Fruit fly (Drosophila melanogaster) whole organism, embryonic: ENCODE results near the gene Erk7.

Experiments used
- Adf1 ChIP-seq: fragments of 200-800 bp; sonication (Bioruptor generic); IDR thresholded peaks from 2 replicates; pipeline ENCODE4 v1.3.6; 2022; ENCODE audit warnings: missing biosample characterization, missing genetic modification characterization
- Bdp1 ChIP-seq: fragments of 200-800 bp; sonication (Bioruptor generic); optimal IDR thresholded peaks from 3 replicates; lab custom pipeline; 2016; ENCODE audit warnings: missing biosample characterization, missing genetic modification characterization
- Blimp-1 ChIP-seq: fragments of 200-800 bp; sonication (Bioruptor generic); optimal IDR thresholded peaks from 3 replicates; lab custom pipeline; 2018; ENCODE audit warnings: missing biosample characterization, missing genetic modification characterization, mild to moderate bottlenecking, moderate library complexity, missing genetic modification reagents
- C15 ChIP-seq: fragments of 200-800 bp; sonication (Bioruptor generic); IDR thresholded peaks from 3 replicates; pipeline ENCODE4 v1.3.6; 2022; ENCODE audit warnings: missing biosample characterization, missing genetic modification characterization
- CG1024 ChIP-seq: fragments of 200-800 bp; sonication (Bioruptor generic); IDR thresholded peaks from 2 replicates; pipeline ENCODE4 v1.3.6; 2022; ENCODE audit warnings: missing biosample characterization, missing genetic modification characterization
- CG10267 ChIP-seq: fragments of 200-800 bp; sonication (Bioruptor generic); optimal IDR thresholded peaks from 2 replicates; lab custom pipeline; 2018; ENCODE audit warnings: missing biosample characterization, mild to moderate bottlenecking, missing genetic modification characterization, moderate library complexity
- CG12744 ChIP-seq: fragments of 200-800 bp; sonication (Bioruptor generic); optimal IDR thresholded peaks from 2 replicates; lab custom pipeline; 2016; ENCODE audit warnings: missing biosample characterization, missing genetic modification characterization
- CG13123 ChIP-seq: fragments of 200-800 bp; sonication (Bioruptor generic); optimal IDR thresholded peaks from 2 replicates; lab custom pipeline; 2016; ENCODE audit warnings: missing biosample characterization, missing genetic modification characterization
- CG15011 ChIP-seq: fragments of 200-800 bp; sonication (Bioruptor generic); optimal IDR thresholded peaks from 3 replicates; lab custom pipeline; 2018; ENCODE audit warnings: missing biosample characterization, mild to moderate bottlenecking, missing genetic modification characterization
- CG15601 ChIP-seq: fragments of 200-800 bp; sonication (Bioruptor generic); optimal IDR thresholded peaks from 3 replicates; lab custom pipeline; 2019; ENCODE audit warnings: missing biosample characterization, mild to moderate bottlenecking, missing genetic modification characterization, moderate library complexity
- CG1602 ChIP-seq: fragments of 200-800 bp; sonication (Bioruptor generic); optimal IDR thresholded peaks from 3 replicates; lab custom pipeline; 2016; ENCODE audit warnings: missing biosample characterization, missing genetic modification characterization
- CG1603 ChIP-seq: fragments of 200-800 bp; sonication (Bioruptor generic); optimal IDR thresholded peaks from 2 replicates; lab custom pipeline; 2019; ENCODE audit warnings: missing biosample characterization, mild to moderate bottlenecking, missing genetic modification characterization, moderate library complexity
- CG17359 ChIP-seq: fragments of 200-800 bp; sonication (Bioruptor generic); optimal IDR thresholded peaks from 3 replicates; lab custom pipeline; 2018; ENCODE audit warnings: missing biosample characterization, mild to moderate bottlenecking, missing genetic modification characterization, moderate library complexity
- CG18764 ChIP-seq: fragments of 200-800 bp; sonication (Bioruptor generic); optimal IDR thresholded peaks from 3 replicates; lab custom pipeline; 2016; ENCODE audit warnings: missing biosample characterization, missing genetic modification characterization
- CG2120 ChIP-seq: fragments of 200-800 bp; sonication (Bioruptor generic); optimal IDR thresholded peaks from 3 replicates; lab custom pipeline; 2016; ENCODE audit warnings: missing biosample characterization, missing genetic modification characterization
- CG31365 ChIP-seq: fragments of 200-800 bp; sonication (Bioruptor generic); optimal IDR thresholded peaks from 2 replicates; lab custom pipeline; 2018; ENCODE audit warnings: missing biosample characterization, mild to moderate bottlenecking, missing genetic modification characterization
- CG32772 ChIP-seq: fragments of 200-800 bp; sonication (Bioruptor generic); IDR thresholded peaks from 2 replicates; pipeline ENCODE4 v1.3.6; 2022; ENCODE audit warnings: missing biosample characterization, missing genetic modification characterization
- CG4404 ChIP-seq: fragments of 200-800 bp; sonication (Bioruptor generic); IDR thresholded peaks from 2 replicates; pipeline ENCODE4 v1.3.6; 2022; ENCODE audit warnings: missing biosample characterization, missing genetic modification characterization
- CG6175 ChIP-seq: fragments of 200-800 bp; sonication (Bioruptor generic); IDR thresholded peaks from 3 replicates; pipeline ENCODE4 v1.3.6; 2022; ENCODE audit warnings: missing biosample characterization, missing genetic modification characterization
- CG6689 ChIP-seq: fragments of 200-800 bp; sonication (Bioruptor generic); IDR thresholded peaks from 2 replicates; pipeline ENCODE4 v1.3.6; 2022; ENCODE audit warnings: missing biosample characterization, missing genetic modification characterization
- CG7357 ChIP-seq: fragments of 200-800 bp; sonication (Bioruptor generic); IDR thresholded peaks from 3 replicates; pipeline ENCODE4 v1.3.6; 2022; ENCODE audit warnings: missing biosample characterization, missing genetic modification characterization
- CG8359 ChIP-seq: fragments of 200-800 bp; sonication (Bioruptor generic); optimal IDR thresholded peaks from 2 replicates; lab custom pipeline; 2017; ENCODE audit warnings: missing biosample characterization, mild to moderate bottlenecking, missing genetic modification characterization, borderline replicate concordance
- CG8388 ChIP-seq: fragments of 200-800 bp; sonication (Bioruptor generic); optimal IDR thresholded peaks from 2 replicates; lab custom pipeline; 2019; ENCODE audit warnings: missing biosample characterization, mild to moderate bottlenecking, missing genetic modification characterization, moderate library complexity
- HLH3B ChIP-seq: fragments of 200-800 bp; sonication (Bioruptor generic); IDR thresholded peaks from 2 replicates; pipeline ENCODE4 v1.3.6; 2022; ENCODE audit warnings: missing biosample characterization, missing genetic modification characterization
- Lhr ChIP-seq: fragments of 200-800 bp; sonication (Bioruptor generic); optimal IDR thresholded peaks from 3 replicates; lab custom pipeline; 2017; ENCODE audit warnings: mild to moderate bottlenecking, missing biosample characterization, missing genetic modification reagents, missing genetic modification characterization
- MESR4 ChIP-seq: fragments of 200-800 bp; sonication (Bioruptor generic); optimal IDR thresholded peaks from 2 replicates; lab custom pipeline; 2018; ENCODE audit warnings: missing biosample characterization, mild to moderate bottlenecking, missing genetic modification characterization, moderate library complexity
- Meics ChIP-seq: fragments of 200-800 bp; sonication (Bioruptor generic); optimal IDR thresholded peaks from 2 replicates; lab custom pipeline; 2017; ENCODE audit warnings: missing biosample characterization, mild to moderate bottlenecking, missing genetic modification characterization
- NfI ChIP-seq: fragments of 200-800 bp; sonication (Bioruptor generic); optimal IDR thresholded peaks from 3 replicates; lab custom pipeline; 2018; ENCODE audit warnings: missing biosample characterization, mild to moderate bottlenecking, missing genetic modification characterization, moderate library complexity
- Optix ChIP-seq: fragments of 200-800 bp; sonication (Bioruptor generic); IDR thresholded peaks from 3 replicates; pipeline ENCODE4 v1.3.6; 2022; ENCODE audit warnings: missing biosample characterization, missing genetic modification characterization
- Sox102F ChIP-seq: fragments of 200-800 bp; sonication (Bioruptor generic); optimal IDR thresholded peaks from 2 replicates; lab custom pipeline; 2018; ENCODE audit warnings: missing biosample characterization, mild to moderate bottlenecking, missing genetic modification characterization, moderate library complexity
- Xrp1 ChIP-seq: fragments of 200-800 bp; sonication (Bioruptor generic); IDR thresholded peaks from 2 replicates; pipeline ENCODE4 v1.3.6; 2022; ENCODE audit warnings: missing biosample characterization, missing genetic modification characterization
- YL-1 ChIP-seq: fragments of 200-800 bp; sonication (Bioruptor generic); optimal IDR thresholded peaks from 3 replicates; lab custom pipeline; 2017; ENCODE audit warnings: missing biosample characterization, mild to moderate bottlenecking, missing genetic modification characterization
- bsh ChIP-seq, 2 experiments: fragments of 200-800 bp; sonication (Bioruptor generic); optimal IDR thresholded peaks; 2 replicates each; lab custom pipeline; 2017 to 2018; ENCODE audit warnings: mild to moderate bottlenecking in 2 of 2, missing biosample characterization in 2 of 2, missing genetic modification characterization in 2 of 2, moderate library complexity in 1 of 2
- cad ChIP-seq: fragments of >200 bp; optimal IDR thresholded peaks from 2 replicates; lab custom pipeline; 2017; ENCODE audit warnings: missing biosample characterization, missing genetic modification characterization
- cg ChIP-seq: fragments of 200-800 bp; sonication (Bioruptor generic); optimal IDR thresholded peaks from 3 replicates; lab custom pipeline; 2019; ENCODE audit warnings: missing biosample characterization, mild to moderate bottlenecking, missing genetic modification characterization, moderate library complexity
- da ChIP-seq: fragments of 200-800 bp; sonication (Bioruptor generic); optimal IDR thresholded peaks from 2 replicates; lab custom pipeline; 2016; ENCODE audit warnings: missing biosample characterization, missing genetic modification characterization
- fu2 ChIP-seq: fragments of 200-800 bp; sonication (Bioruptor generic); optimal IDR thresholded peaks from 2 replicates; lab custom pipeline; 2016; ENCODE audit warnings: missing biosample characterization, missing genetic modification characterization
- inv ChIP-seq: fragments of 200-800 bp; sonication (Bioruptor generic); IDR thresholded peaks from 2 replicates; pipeline ENCODE4 v1.3.6; 2022; ENCODE audit warnings: missing biosample characterization, missing genetic modification characterization; ENCODE audit not compliant: partially characterized antibody
- ken ChIP-seq: fragments of 200-800 bp; sonication (Bioruptor generic); IDR thresholded peaks from 3 replicates; pipeline ENCODE4 v1.3.6; 2022; ENCODE audit warnings: missing biosample characterization, missing genetic modification characterization
- lmd ChIP-seq: fragments of 200-800 bp; sonication (Bioruptor generic); IDR thresholded peaks from 2 replicates; pipeline ENCODE4 v1.3.6; 2022; ENCODE audit warnings: missing biosample characterization, missing genetic modification characterization
- pan ChIP-seq, 4 experiments: fragments of >200 bp in 3 of 4; fragments of 200-800 bp in 1 of 4; sonication (Bioruptor generic) in 1 of 4; optimal IDR thresholded peaks in 3 of 4; IDR thresholded peaks in 1 of 4; 2 replicates each; pipeline versions ENCODE4 v1.3.6 to Lab custom; 2017 to 2022; ENCODE audit warnings: missing biosample characterization in 2 of 4, missing genetic modification characterization in 2 of 4, mixed read lengths in 1 of 4
- pfk ChIP-seq: fragments of 200-800 bp; sonication (Bioruptor generic); optimal IDR thresholded peaks from 2 replicates; lab custom pipeline; 2018; ENCODE audit warnings: missing biosample characterization, mild to moderate bottlenecking, missing genetic modification characterization, moderate library complexity
- sob ChIP-seq: fragments of 200-800 bp; sonication (Bioruptor generic); IDR thresholded peaks from 2 replicates; pipeline ENCODE4 v1.3.6; 2022; ENCODE audit warnings: missing biosample characterization, missing genetic modification characterization
- tll ChIP-seq, 2 experiments: fragments of 200-800 bp in 1 of 2; fragments of >200 bp in 1 of 2; sonication (Bioruptor generic) in 1 of 2; optimal IDR thresholded peaks; 2 replicates each; lab custom pipeline; 2017 to 2019; ENCODE audit warnings: missing biosample characterization in 2 of 2, missing genetic modification characterization in 2 of 2, mild to moderate bottlenecking in 1 of 2, moderate library complexity in 1 of 2
- trem ChIP-seq: fragments of 200-800 bp; optimal IDR thresholded peaks from 3 replicates; lab custom pipeline; 2019; ENCODE audit warnings: missing biosample characterization, mild to moderate bottlenecking, missing genetic modification characterization, moderate library complexity
- vvl ChIP-seq: fragments of 200-800 bp; sonication (Bioruptor generic); IDR thresholded peaks from 2 replicates; pipeline ENCODE4 v1.3.6; 2022; ENCODE audit warnings: missing biosample characterization, missing genetic modification characterization
- yki ChIP-seq: fragments of >200 bp; optimal IDR thresholded peaks from 3 replicates; lab custom pipeline; 2018
- zfh1 ChIP-seq: fragments of 200-800 bp; sonication (Bioruptor generic); IDR thresholded peaks from 3 replicates; pipeline ENCODE4 v1.3.6; 2022; ENCODE audit warnings: missing biosample characterization, missing genetic modification characterization

Gene Erk7

dm6 chrX:9223182-9223581, 44.3 kb downstream of the Erk7 start, which contains the start of gene t (continued):
- TF ChIP-seq CG8359 (GFP tag; lab: Kevin White, UChicago) (no peak), CG13123 (GFP tag; lab: Kevin White, UChicago) (no peak), Meics (GFP tag; lab: Kevin White, UChicago) (peak; percentile 12), CG2120 (GFP tag; lab: Kevin White, UChicago) (peak; percentile 19), Adf1 (GFP tag; lab: Robert Waterston, UW) (peak; percentile 95)
- TF ChIP-seq, all 482 proteins: peak for 23

- TF ChIP-seq CG6689 (GFP tag; lab: Robert Waterston, UW) (peak; percentile 24; the same call in 1 of the 2 replicates), HLH3B (GFP tag; lab: Robert Waterston, UW) (no peak), inv (GFP tag; lab: Robert Waterston, UW) (no peak), CG6175 (GFP tag; lab: Robert Waterston, UW) (no peak), sob (GFP tag; lab: Robert Waterston, UW) (no peak), Sox102F (GFP tag; lab: Kevin White, UChicago) (peak; percentile 45), ken (GFP tag; lab: Robert Waterston, UW) (0 out of 3 replicates have a peak, but pooled peaks have one; percentile 16), CG17359 (tag; lab: Kevin White, UChicago) (peak; percentile 31), tll (GFP tag; optimal IDR thresholded peaks at IDR 0.05; lab: Kevin White, UChicago) (no peak), yki (lab: Kevin White, UChicago) (no peak), CG15601 (no peak), CG1602 (GFP tag; lab: Kevin White, UChicago) (no peak), pan (optimal IDR thresholded peaks at IDR 0.05; lab: Kevin White, UChicago) (no peak), pan (GFP tag; optimal IDR thresholded peaks at IDR 0.05 in 1 of 2, IDR thresholded peaks at IDR 0.05 in 1 of 2) (peak in 1 of 2 experiments; percentile 13), CG12744 (no peak), CG7357 (GFP tag; lab: Robert Waterston, UW) (peak; percentile 34; the same call in 1 of the 3 replicates), cad (GFP tag; lab: Kevin White, UChicago) (no peak), zfh1 (GFP tag; lab: Robert Waterston, UW) (peak; percentile 49; the same call in 1 of the 3 replicates), CG32772 (GFP tag; lab: Robert Waterston, UW) (no peak), CG18764 (GFP tag; lab: Kevin White, UChicago) (no peak), NfI (no peak), CG8388 (GFP tag; lab: Kevin White, UChicago) (peak; percentile 0), bsh (GFP tag; optimal IDR thresholded peaks at IDR 0.05; lab: Kevin White, UChicago) (peak in 1 of 2 experiments; percentile 52), da (GFP tag; lab: Kevin White, UChicago) (no peak), Xrp1 (GFP tag; lab: Robert Waterston, UW) (peak; percentile 53; the same call in 1 of the 2 replicates), lmd (peak; percentile 55), CG8359 (GFP tag; lab: Kevin White, UChicago) (no peak), trem (no peak), CG4404 (GFP tag; lab: Robert Waterston, UW) (peak; percentile 42; the same call in 1 of the 2 replicates), CG31365 (tag; lab: Kevin White, UChicago) (no peak), CG10267 (tag; lab: Kevin White, UChicago) (no peak), YL-1 (GFP tag; lab: Kevin White, UChicago) (no peak), Optix (peak; percentile 51; the same call in 1 of the 3 replicates), cg (GFP tag; lab: Kevin White, UChicago) (no peak), CG15011 (GFP tag; lab: Kevin White, UChicago) (no peak), CG1024 (GFP tag; lab: Robert Waterston, UW) (0 out of 2 replicates have a peak, but pooled peaks have one; percentile 51), fu2 (GFP tag; lab: Kevin White, UChicago) (no peak), Lhr (no peak), MESR4 (no peak), CG1603 (tag; lab: Kevin White, UChicago) (peak; percentile 64), C15 (GFP tag; lab: Robert Waterston, UW) (no peak), Blimp-1 (GFP tag; lab: Kevin White, UChicago) (peak; percentile 22), pfk (GFP tag; lab: Kevin White, UChicago) (no peak), vvl (GFP tag; lab: Robert Waterston, UW) (0 out of 2 replicates have a peak, but pooled peaks have one; percentile 17), Bdp1 (no peak)
These were observed 47.1 kb downstream of the Erk7 start for dm6 chrX:9220434-9220833.
